Worm (Caenorhabditis elegans) whole organism, L2 larva: ENCODE measurements around the gene asp-16.

Experiments
- C34F6.9 ChIP-seq: fragments of 150-350 bp; optimal IDR thresholded peaks from 2 replicates; lab custom pipeline; 2014; ENCODE audit warnings: missing biosample characterization, missing genetic modification characterization
- Y55F3AM.14 ChIP-seq: fragments of 200-800 bp; sonication (Bioruptor generic); optimal IDR thresholded peaks from 2 replicates; lab custom pipeline; 2018; ENCODE audit warnings: mild to moderate bottlenecking, missing genetic modification characterization, missing compliant biosample characterization
- ZK546.5 ChIP-seq: sonication (generic microtip); optimal IDR thresholded peaks from 2 replicates; lab custom pipeline; 2017; ENCODE audit warnings: missing biosample characterization, missing genetic modification characterization
- alr-1 ChIP-seq: fragments of 150-350 bp; optimal IDR thresholded peaks from 2 replicates; lab custom pipeline; 2014; ENCODE audit warnings: missing biosample characterization, missing genetic modification characterization
- aly-2 ChIP-seq: fragments of 150-350 bp; optimal IDR thresholded peaks from 2 replicates; lab custom pipeline; 2014; ENCODE audit warnings: missing biosample characterization, missing genetic modification characterization
- blmp-1 ChIP-seq: sonication (generic microtip); optimal IDR thresholded peaks from 2 replicates; lab custom pipeline; 2017; ENCODE audit warnings: missing genetic modification characterization, mild to moderate bottlenecking, missing compliant biosample characterization, antibody characterized with exemption, moderate library complexity; ENCODE audit not compliant: insufficient read depth
- ceh-16 ChIP-seq: fragments of 150-350 bp; optimal IDR thresholded peaks from 2 replicates; lab custom pipeline; 2014; ENCODE audit warnings: missing biosample characterization, missing genetic modification characterization
- ceh-82 ChIP-seq: fragments of 150-350 bp; optimal IDR thresholded peaks from 2 replicates; lab custom pipeline; 2014; ENCODE audit warnings: missing biosample characterization, missing genetic modification characterization
- dmd-4 ChIP-seq: sonication (generic microtip); optimal IDR thresholded peaks from 2 replicates; lab custom pipeline; 2017; ENCODE audit warnings: missing biosample characterization, missing genetic modification characterization
- egl-27 ChIP-seq: sonication (generic microtip); optimal IDR thresholded peaks from 3 replicates; lab custom pipeline; 2017; ENCODE audit warnings: missing biosample characterization, missing genetic modification reagents, missing genetic modification characterization
- elt-3 ChIP-seq: sonication (generic microtip); optimal IDR thresholded peaks from 2 replicates; lab custom pipeline; 2017; ENCODE audit warnings: missing biosample characterization, missing genetic modification characterization
- fos-1 ChIP-seq: fragments of 150-350 bp; optimal IDR thresholded peaks from 2 replicates; lab custom pipeline; 2014; ENCODE audit warnings: missing biosample characterization, missing genetic modification characterization
- gmeb-1 ChIP-seq: fragments of 150-350 bp; optimal IDR thresholded peaks from 2 replicates; lab custom pipeline; 2014; ENCODE audit warnings: missing biosample characterization, missing genetic modification characterization
- lin-11 ChIP-seq: fragments of 150-350 bp; sonication (generic microtip); optimal IDR thresholded peaks from 2 replicates; lab custom pipeline; 2014; ENCODE audit warnings: missing biosample characterization, missing genetic modification characterization, inconsistent platforms, mixed read lengths
- lin-13 ChIP-seq: fragments of 150-350 bp; optimal IDR thresholded peaks from 2 replicates; lab custom pipeline; 2014; ENCODE audit warnings: missing biosample characterization, missing genetic modification reagents, missing genetic modification characterization
- lsy-2 ChIP-seq, 2 experiments: fragments of 150-350 bp in 1 of 2; sonication (generic microtip) in 1 of 2; optimal IDR thresholded peaks; 2 replicates each; lab custom pipeline; 2014 to 2017; ENCODE audit warnings: missing biosample characterization in 2 of 2, missing genetic modification characterization in 2 of 2
- mbf-1 ChIP-seq: sonication (generic microtip); optimal IDR thresholded peaks from 2 replicates; lab custom pipeline; 2017; ENCODE audit warnings: missing biosample characterization, missing genetic modification characterization
- mdl-1 ChIP-seq, 2 experiments: fragments of 150-350 bp in 1 of 2; sonication (generic microtip) in 1 of 2; optimal IDR thresholded peaks; 2 replicates each; lab custom pipeline; 2017; ENCODE audit warnings: missing biosample characterization in 2 of 2, missing genetic modification characterization in 2 of 2
- nhr-10 ChIP-seq: sonication (generic microtip); optimal IDR thresholded peaks from 2 replicates; lab custom pipeline; 2017; ENCODE audit warnings: missing biosample characterization, missing genetic modification characterization
- nhr-23 ChIP-seq: fragments of 150-350 bp; optimal IDR thresholded peaks from 2 replicates; lab custom pipeline; 2014; ENCODE audit warnings: missing biosample characterization, missing genetic modification reagents, missing genetic modification characterization
- nhr-25 ChIP-seq: fragments of 150-350 bp; sonication (generic microtip); optimal IDR thresholded peaks from 3 replicates; lab custom pipeline; 2014; ENCODE audit warnings: missing biosample characterization, missing genetic modification characterization
- nhr-6 ChIP-seq: fragments of 150-350 bp; optimal IDR thresholded peaks from 2 replicates; lab custom pipeline; 2014; ENCODE audit warnings: missing biosample characterization, missing genetic modification characterization
- nhr-77 ChIP-seq: fragments of 150-350 bp; optimal IDR thresholded peaks from 2 replicates; lab custom pipeline; 2014; ENCODE audit warnings: missing biosample characterization, missing genetic modification characterization
- peb-1 ChIP-seq: fragments of 150-350 bp; optimal IDR thresholded peaks from 2 replicates; lab custom pipeline; 2014; ENCODE audit warnings: missing biosample characterization, missing genetic modification characterization
- sem-4 ChIP-seq: fragments of 150-350 bp; optimal IDR thresholded peaks from 2 replicates; lab custom pipeline; 2014; ENCODE audit warnings: missing biosample characterization, missing genetic modification reagents, missing genetic modification characterization
- skn-1 ChIP-seq: sonication (generic microtip); optimal IDR thresholded peaks from 2 replicates; lab custom pipeline; 2017; ENCODE audit warnings: missing biosample characterization, missing genetic modification characterization
- sma-3 ChIP-seq: sonication (generic microtip); optimal IDR thresholded peaks from 2 replicates; lab custom pipeline; 2016; ENCODE audit warnings: missing genetic modification reagents, missing genetic modification characterization, missing compliant biosample characterization
- sma-9 ChIP-seq, 2 experiments: fragments of 150-350 bp in 1 of 2; sonication (generic microtip) in 1 of 2; optimal IDR thresholded peaks; 2 replicates each; lab custom pipeline; 2014 to 2016; ENCODE audit warnings: missing genetic modification characterization in 2 of 2, mild to moderate bottlenecking in 1 of 2, missing biosample characterization in 1 of 2, missing compliant biosample characterization in 1 of 2, missing genetic modification reagents in 1 of 2, moderate library complexity in 1 of 2
- snpc-4 ChIP-seq: fragments of 150-350 bp; optimal IDR thresholded peaks from 2 replicates; lab custom pipeline; 2014; ENCODE audit warnings: missing biosample characterization, missing genetic modification characterization
- unc-39 ChIP-seq: fragments of 150-350 bp; optimal IDR thresholded peaks from 2 replicates; lab custom pipeline; 2014; ENCODE audit warnings: missing biosample characterization, missing genetic modification characterization
- unc-62 ChIP-seq: fragments of 150-350 bp; optimal IDR thresholded peaks from 2 replicates; lab custom pipeline; 2014; ENCODE audit warnings: missing biosample characterization, missing genetic modification reagents, missing genetic modification characterization
- ztf-1 ChIP-seq: fragments of 200-800 bp; sonication (Bioruptor generic); conservative IDR thresholded peaks from 2 replicates; pipeline ENCODE4 v1.3.6; 2022; ENCODE audit warnings: missing genetic modification characterization, missing compliant biosample characterization
- ztf-4 ChIP-seq: fragments of 150-350 bp; optimal IDR thresholded peaks from 2 replicates; lab custom pipeline; 2014; ENCODE audit warnings: missing biosample characterization, missing genetic modification characterization

The asp-16 gene

ce11 chrV:19042256-19042655 lies at the start of gene asp-16:
Gene asp-16, minus strand, starts transcription at chrV:19042605.
- TF ChIP-seq fos-1 (tag; lab: Kevin White, UChicago) (no peak), lin-13 (GFP tag; lab: Kevin White, UChicago) (no peak), unc-62 (no peak), peb-1 (no peak), sma-9 (GFP tag; optimal IDR thresholded peaks at IDR 0.05; lab: Kevin White, UChicago) (no peak), sma-9 (tag; optimal IDR thresholded peaks at IDR 0.05; lab: Kevin White, UChicago) (no peak), nhr-10 (no peak), C34F6.9 (tag; lab: Kevin White, UChicago) (no peak), nhr-23 (tag; lab: Kevin White, UChicago) (no peak), ZK546.5 (no peak), unc-39 (tag; lab: Kevin White, UChicago) (no peak), sma-3 (no peak), snpc-4 (no peak), ceh-82 (tag; lab: Kevin White, UChicago) (no peak), nhr-77 (tag; lab: Kevin White, UChicago) (no peak), alr-1 (tag; lab: Kevin White, UChicago) (no peak)

ce11 chrV:19090885-19091284 lies 48.5 kb upstream of the asp-16 start:
- TF ChIP-seq ceh-16 (tag; lab: Kevin White, UChicago) (no peak), blmp-1 (no peak)

ce11 chrV:19087426-19087825 lies 45.0 kb upstream of the asp-16 start, which contains the start of gene nhr-145:
Gene nhr-145, plus strand, starts transcription at chrV:19087723.
- TF ChIP-seq alr-1 (tag; lab: Kevin White, UChicago): no peak
- no peak for TF ChIP-seq blmp-1
- TF ChIP-seq nhr-25: no peak
- TF ChIP-seq ceh-16 (tag; lab: Kevin White, UChicago): no peak
- no peak for TF ChIP-seq aly-2 (tag; lab: Kevin White, UChicago)
- no peak for TF ChIP-seq egl-27 (tag; lab: Kevin White, UChicago)
- TF ChIP-seq nhr-23 (tag; lab: Kevin White, UChicago): no peak
- no peak for TF ChIP-seq nhr-6 (tag; lab: Kevin White, UChicago)
- no peak for TF ChIP-seq skn-1 (tag; lab: Kevin White, UChicago)
- TF ChIP-seq gmeb-1: no peak
- no peak for TF ChIP-seq ztf-4
- TF ChIP-seq ztf-1 (GFP tag; lab: Robert Waterston, UW): no peak
- TF ChIP-seq snpc-4: no peak
- no peak for TF ChIP-seq fos-1 (tag; lab: Kevin White, UChicago)
- no peak for TF ChIP-seq elt-3 (tag; lab: Kevin White, UChicago)
- no peak for TF ChIP-seq lin-11
- no peak for TF ChIP-seq dmd-4 (tag; lab: Kevin White, UChicago)
- TF ChIP-seq sem-4 (tag; lab: Kevin White, UChicago): no peak

- no peak for TF ChIP-seq sem-4 (tag; lab: Kevin White, UChicago)
- no peak for TF ChIP-seq nhr-25
- no peak for TF ChIP-seq Y55F3AM.14
- TF ChIP-seq lsy-2 (tag; optimal IDR thresholded peaks at IDR 0.05; lab: Kevin White, UChicago): no peak
- no peak for TF ChIP-seq nhr-77 (tag; lab: Kevin White, UChicago)
Measured at ce11 chrV:19083789-19084188, 41.4 kb upstream of the asp-16 start.

- no peak for TF ChIP-seq mdl-1 (tag; optimal IDR thresholded peaks at IDR 0.05; lab: Kevin White, UChicago)
- no peak for TF ChIP-seq skn-1 (tag; lab: Kevin White, UChicago)
- TF ChIP-seq mbf-1 (tag; lab: Kevin White, UChicago): no peak
- no peak for TF ChIP-seq lin-13 (GFP tag; lab: Kevin White, UChicago)
- no peak for TF ChIP-seq egl-27 (tag; lab: Kevin White, UChicago)
- no peak for TF ChIP-seq blmp-1
- no peak for TF ChIP-seq ztf-1 (GFP tag; lab: Robert Waterston, UW)
- TF ChIP-seq unc-39 (tag; lab: Kevin White, UChicago): no peak
- TF ChIP-seq, all 48 proteins: peak for 0
Measured at ce11 chrV:19082541-19082940, 40.1 kb upstream of the asp-16 start, which contains the start of gene nhr-95. Gene nhr-95, minus strand, starts transcription at chrV:19082641.
